Worm (Caenorhabditis elegans) whole organism, late embryonic: ENCODE measurements around the gene srw-124.

Experiments used
- C08G9.2 ChIP-seq: sonication (generic microtip); optimal IDR thresholded peaks from 2 replicates; lab custom pipeline; 2016; ENCODE audit warnings: mild to moderate bottlenecking, missing genetic modification characterization, moderate library complexity, missing compliant biosample characterization
- C38D4.7 ChIP-seq: fragments of 200-800 bp; sonication (Bioruptor generic); optimal IDR thresholded peaks from 2 replicates; lab custom pipeline; 2018; ENCODE audit warnings: mild to moderate bottlenecking, missing genetic modification characterization, moderate library complexity, missing compliant biosample characterization
- K02D7.2 ChIP-seq: sonication (generic microtip); optimal IDR thresholded peaks from 2 replicates; lab custom pipeline; 2017; ENCODE audit warnings: mild to moderate bottlenecking, missing genetic modification characterization, missing compliant biosample characterization
- K09A11.1 ChIP-seq: sonication (generic microtip); optimal IDR thresholded peaks from 2 replicates; lab custom pipeline; 2017; ENCODE audit warnings: antibody characterized with exemption, mild to moderate bottlenecking, missing genetic modification characterization, missing compliant biosample characterization; ENCODE audit not compliant: insufficient read depth
- T23F11.4 ChIP-seq: fragments of 200-800 bp; sonication (Bioruptor generic); optimal IDR thresholded peaks from 2 replicates; lab custom pipeline; 2018; ENCODE audit warnings: mild to moderate bottlenecking, missing genetic modification characterization, missing compliant biosample characterization
- Y22D7AL.16 ChIP-seq: sonication (generic microtip); optimal IDR thresholded peaks from 2 replicates; lab custom pipeline; 2016; ENCODE audit warnings: missing genetic modification characterization, missing compliant biosample characterization
- ahr-1 ChIP-seq: sonication (generic microtip); optimal IDR thresholded peaks from 2 replicates; lab custom pipeline; 2016; ENCODE audit warnings: missing genetic modification characterization, missing compliant biosample characterization
- ceh-14 ChIP-seq: sonication (generic microtip); optimal IDR thresholded peaks from 2 replicates; lab custom pipeline; 2016; ENCODE audit warnings: missing genotype, missing genetic modification characterization, missing compliant biosample characterization
- ceh-18 ChIP-seq: sonication (generic microtip); optimal IDR thresholded peaks from 2 replicates; lab custom pipeline; 2016; ENCODE audit warnings: missing genetic modification characterization, missing compliant biosample characterization
- ceh-19 ChIP-seq: fragments of 200-800 bp; sonication (Bioruptor generic); optimal IDR thresholded peaks from 2 replicates; lab custom pipeline; 2018; ENCODE audit warnings: mild to moderate bottlenecking, missing genetic modification characterization, missing compliant biosample characterization
- ceh-2 ChIP-seq: sonication (generic microtip); optimal IDR thresholded peaks from 2 replicates; lab custom pipeline; 2016; ENCODE audit warnings: missing genotype, missing genetic modification characterization, missing compliant biosample characterization
- ceh-22 ChIP-seq: sonication (generic microtip); optimal IDR thresholded peaks from 2 replicates; lab custom pipeline; 2017; ENCODE audit warnings: missing biosample characterization, missing genetic modification characterization
- ceh-24 ChIP-seq: sonication (generic microtip); optimal IDR thresholded peaks from 2 replicates; lab custom pipeline; 2016; ENCODE audit warnings: mild to moderate bottlenecking, missing genetic modification characterization, missing compliant biosample characterization
- ceh-30 ChIP-seq: fragments of 150-350 bp; optimal IDR thresholded peaks from 2 replicates; lab custom pipeline; 2014; ENCODE audit warnings: missing biosample characterization, missing genetic modification characterization
- ceh-31 ChIP-seq: sonication (generic microtip); optimal IDR thresholded peaks from 2 replicates; lab custom pipeline; 2016; ENCODE audit warnings: missing genetic modification characterization, missing compliant biosample characterization
- ceh-34 ChIP-seq: sonication (generic microtip); optimal IDR thresholded peaks from 2 replicates; lab custom pipeline; 2016; ENCODE audit warnings: mild to moderate bottlenecking, missing genetic modification characterization, missing compliant biosample characterization
- ceh-48 ChIP-seq: sonication (generic microtip); optimal IDR thresholded peaks from 2 replicates; lab custom pipeline; 2016; ENCODE audit warnings: missing genetic modification characterization, inconsistent platforms, missing compliant biosample characterization
- ceh-6 ChIP-seq: fragments of 200-800 bp; sonication (Bioruptor generic); optimal IDR thresholded peaks from 2 replicates; lab custom pipeline; 2018; ENCODE audit warnings: mild to moderate bottlenecking, missing genetic modification characterization, missing compliant biosample characterization
- che-1 ChIP-seq: sonication (generic microtip); optimal IDR thresholded peaks from 2 replicates; lab custom pipeline; 2016; ENCODE audit warnings: mild to moderate bottlenecking, missing genetic modification characterization, missing compliant biosample characterization
- elt-2 ChIP-seq: sonication (generic microtip); optimal IDR thresholded peaks from 2 replicates; lab custom pipeline; 2016; ENCODE audit warnings: missing genetic modification reagents, missing genetic modification characterization, missing compliant biosample characterization
- eyg-1 ChIP-seq: sonication (generic microtip); optimal IDR thresholded peaks from 2 replicates; lab custom pipeline; 2016; ENCODE audit warnings: missing genotype, missing genetic modification characterization, missing compliant biosample characterization
- fax-1 ChIP-seq: sonication (generic microtip); optimal IDR thresholded peaks from 2 replicates; lab custom pipeline; 2016; ENCODE audit warnings: missing genotype, missing genetic modification characterization, missing compliant biosample characterization
- hlh-15 ChIP-seq: sonication (generic microtip); optimal IDR thresholded peaks from 2 replicates; lab custom pipeline; 2016; ENCODE audit warnings: missing genetic modification characterization, missing compliant biosample characterization
- hlh-8 ChIP-seq: sonication (generic microtip); optimal IDR thresholded peaks from 2 replicates; lab custom pipeline; 2016; ENCODE audit warnings: missing genotype, missing genetic modification characterization, missing compliant biosample characterization
- lim-6 ChIP-seq: sonication (generic microtip); optimal IDR thresholded peaks from 2 replicates; lab custom pipeline; 2016; ENCODE audit warnings: missing genetic modification characterization, missing compliant biosample characterization
- madf-2 ChIP-seq: sonication (generic microtip); optimal IDR thresholded peaks from 2 replicates; lab custom pipeline; 2017; ENCODE audit warnings: missing genetic modification characterization, missing compliant biosample characterization
- mec-3 ChIP-seq: sonication (generic microtip); optimal IDR thresholded peaks from 2 replicates; lab custom pipeline; 2016; ENCODE audit warnings: borderline replicate concordance, missing genetic modification characterization, missing compliant biosample characterization
- nhr-232 ChIP-seq: sonication (generic microtip); optimal IDR thresholded peaks from 2 replicates; lab custom pipeline; 2016; ENCODE audit warnings: missing genetic modification characterization, missing compliant biosample characterization
- pax-1 ChIP-seq: fragments of 150-350 bp; optimal IDR thresholded peaks from 2 replicates; lab custom pipeline; 2014; ENCODE audit warnings: missing biosample characterization, missing genetic modification characterization
- pha-2 ChIP-seq: sonication (generic microtip); optimal IDR thresholded peaks from 2 replicates; lab custom pipeline; 2017; ENCODE audit warnings: mild to moderate bottlenecking, missing genetic modification characterization, missing compliant biosample characterization
- pha-4 ChIP-seq: fragments of 150-350 bp; optimal IDR thresholded peaks from 2 replicates; lab custom pipeline; 2018; ENCODE audit warnings: missing biosample characterization, missing genetic modification reagents, missing genetic modification characterization
- pqm-1 ChIP-seq: sonication (generic microtip); optimal IDR thresholded peaks from 2 replicates; lab custom pipeline; 2016; ENCODE audit warnings: missing genetic modification characterization, missing compliant biosample characterization
- ref-2 ChIP-seq: sonication (generic microtip); optimal IDR thresholded peaks from 2 replicates; lab custom pipeline; 2016; ENCODE audit warnings: missing genetic modification characterization, missing compliant biosample characterization
- sdc-2 ChIP-seq: sonication (generic microtip); optimal IDR thresholded peaks from 2 replicates; lab custom pipeline; 2016; ENCODE audit warnings: missing genotype, missing genetic modification characterization, missing compliant biosample characterization
- sox-2 ChIP-seq: fragments of 200-800 bp; sonication (Bioruptor generic); IDR thresholded peaks from 2 replicates; pipeline ENCODE4 v1.3.6; 2022; ENCODE audit warnings: missing genetic modification reagents, missing genetic modification characterization, missing compliant biosample characterization
- ttx-3 ChIP-seq: sonication (generic microtip); optimal IDR thresholded peaks from 2 replicates; lab custom pipeline; 2016; ENCODE audit warnings: missing genetic modification reagents, missing genetic modification characterization, missing compliant biosample characterization
- unc-3 ChIP-seq, 2 experiments: fragments of 200-800 bp in 1 of 2; sonication (Bioruptor generic) in 1 of 2; sonication (generic microtip) in 1 of 2; conservative IDR thresholded peaks in 1 of 2; optimal IDR thresholded peaks in 1 of 2; 2 replicates each; pipeline versions ENCODE4 v1.3.6 to Lab custom; 2016 to 2022; ENCODE audit warnings: missing compliant biosample characterization in 2 of 2, missing genetic modification characterization in 2 of 2, missing genetic modification reagents in 1 of 2
- unc-42 ChIP-seq: sonication (generic microtip); optimal IDR thresholded peaks from 2 replicates; lab custom pipeline; 2016; ENCODE audit warnings: missing genotype, missing genetic modification characterization, missing compliant biosample characterization
- unc-86 ChIP-seq: sonication (generic microtip); optimal IDR thresholded peaks from 2 replicates; lab custom pipeline; 2016; ENCODE audit warnings: missing genetic modification characterization, missing compliant biosample characterization
- ztf-16 ChIP-seq: sonication (generic microtip); optimal IDR thresholded peaks from 2 replicates; lab custom pipeline; 2017; ENCODE audit warnings: missing genetic modification characterization, missing compliant biosample characterization

Gene srw-124

ce11 chrV:2991485-2991884, 15.1 kb downstream of the srw-124 start, which contains the start of gene srw-121:
Gene srw-121 (minus strand): TSS chrV:2991585.
- no peak for TF ChIP-seq ceh-6
- no peak for TF ChIP-seq sox-2 (GFP tag; lab: Robert Waterston, UW)
- TF ChIP-seq C08G9.2, result no peak
- TF ChIP-seq ceh-24, result no peak
- no peak for TF ChIP-seq T23F11.4 (GFP tag; lab: Kevin White, UChicago)
- TF ChIP-seq ceh-14 (tag; lab: Kevin White, UChicago), result no peak

- TF ChIP-seq elt-2 (tag; lab: Kevin White, UChicago) (no peak), pqm-1 (no peak), ceh-2 (no peak), hlh-15 (no peak), che-1 (no peak), eyg-1 (tag; lab: Kevin White, UChicago) (no peak), C38D4.7 (GFP tag; lab: Kevin White, UChicago) (no peak), K09A11.1 (tag; lab: Kevin White, UChicago) (no peak), ceh-14 (tag; lab: Kevin White, UChicago) (no peak), madf-2 (no peak), K02D7.2 (tag; lab: Kevin White, UChicago) (no peak), ceh-22 (tag; lab: Kevin White, UChicago) (no peak), ceh-19 (no peak), fax-1 (tag; lab: Kevin White, UChicago) (no peak), ceh-34 (no peak), lim-6 (tag; lab: Kevin White, UChicago) (no peak), unc-42 (no peak), C08G9.2 (no peak)
Observed at ce11 chrV:2992060-2992459, 15.7 kb downstream of the srw-124 start.

ce11 chrV:2993816-2994215, 17.4 kb downstream of the srw-124 start, which contains the start of gene srw-115:
Gene srw-115 (minus strand): TSS chrV:2993916.
- TF ChIP-seq pha-2 (tag; lab: Kevin White, UChicago) (no peak), ttx-3 (tag; lab: Kevin White, UChicago) (no peak), unc-86 (tag; lab: Kevin White, UChicago) (no peak), ceh-31 (tag; lab: Kevin White, UChicago) (no peak)

ce11 chrV:2996105-2996504, 19.7 kb downstream of the srw-124 start, which contains the start of gene srw-120:
Gene srw-120 (minus strand): TSS chrV:2996205.
- TF ChIP-seq mec-3 (tag; lab: Kevin White, UChicago) (no peak), ref-2 (tag; lab: Kevin White, UChicago) (no peak), pax-1 (tag; lab: Kevin White, UChicago) (no peak), pha-4 (tag; lab: Kevin White, UChicago) (no peak), ahr-1 (tag; lab: Kevin White, UChicago) (no peak), ceh-6 (no peak), pha-2 (tag; lab: Kevin White, UChicago) (no peak), ceh-31 (tag; lab: Kevin White, UChicago) (no peak), ceh-18 (no peak), unc-3 (GFP tag; conservative IDR thresholded peaks at IDR 0.05; lab: Robert Waterston, UW) (no peak), unc-3 (tag; optimal IDR thresholded peaks at IDR 0.05; lab: Kevin White, UChicago) (no peak), C08G9.2 (no peak), hlh-8 (no peak), K02D7.2 (tag; lab: Kevin White, UChicago) (no peak), sdc-2 (tag; lab: Kevin White, UChicago) (no peak), nhr-232 (tag; lab: Kevin White, UChicago) (no peak), ztf-16 (tag; lab: Kevin White, UChicago) (no peak), ceh-48 (tag; lab: Kevin White, UChicago) (no peak), ceh-30 (no peak), T23F11.4 (GFP tag; lab: Kevin White, UChicago) (no peak), Y22D7AL.16 (tag; lab: Kevin White, UChicago) (no peak)
